Worm (Caenorhabditis elegans) whole organism, L4 larva: Measurements from ENCODE around the gene F47F2.1.

Experiments used
- attf-4 ChIP-seq: sonication (generic microtip); optimal IDR thresholded peaks from 3 replicates; lab custom pipeline; 2017; ENCODE audit warnings: missing biosample characterization, missing genetic modification characterization
- ceh-82 ChIP-seq: sonication (generic microtip); optimal IDR thresholded peaks from 2 replicates; lab custom pipeline; 2017; ENCODE audit warnings: missing biosample characterization, missing genetic modification characterization
- lir-3 ChIP-seq: sonication (generic microtip); optimal IDR thresholded peaks from 2 replicates; lab custom pipeline; 2016; ENCODE audit warnings: mild to moderate bottlenecking, missing genetic modification characterization, missing compliant biosample characterization
- nhr-76 ChIP-seq: fragments of 150-350 bp; optimal IDR thresholded peaks from 2 replicates; lab custom pipeline; 2014; ENCODE audit warnings: missing biosample characterization, missing genetic modification characterization
- rbr-2 ChIP-seq: sonication (generic microtip); optimal IDR thresholded peaks from 2 replicates; lab custom pipeline; 2016; ENCODE audit warnings: missing genotype, missing genetic modification characterization, missing compliant biosample characterization

ce11 chrX:3833964-3834840, 44.1 kb upstream of the F47F2.1 start:
- TF ChIP-seq rbr-2 (tag; lab: Kevin White, UChicago) (no peak), lir-3 (tag; lab: Kevin White, UChicago) (no peak), nhr-76 (tag; lab: Kevin White, UChicago) (no peak), ceh-82 (no peak), attf-4 (no peak)
